Comparison of ENCODE assay signal across 6 fruit fly cellular contexts in the genomic region with DNA sequence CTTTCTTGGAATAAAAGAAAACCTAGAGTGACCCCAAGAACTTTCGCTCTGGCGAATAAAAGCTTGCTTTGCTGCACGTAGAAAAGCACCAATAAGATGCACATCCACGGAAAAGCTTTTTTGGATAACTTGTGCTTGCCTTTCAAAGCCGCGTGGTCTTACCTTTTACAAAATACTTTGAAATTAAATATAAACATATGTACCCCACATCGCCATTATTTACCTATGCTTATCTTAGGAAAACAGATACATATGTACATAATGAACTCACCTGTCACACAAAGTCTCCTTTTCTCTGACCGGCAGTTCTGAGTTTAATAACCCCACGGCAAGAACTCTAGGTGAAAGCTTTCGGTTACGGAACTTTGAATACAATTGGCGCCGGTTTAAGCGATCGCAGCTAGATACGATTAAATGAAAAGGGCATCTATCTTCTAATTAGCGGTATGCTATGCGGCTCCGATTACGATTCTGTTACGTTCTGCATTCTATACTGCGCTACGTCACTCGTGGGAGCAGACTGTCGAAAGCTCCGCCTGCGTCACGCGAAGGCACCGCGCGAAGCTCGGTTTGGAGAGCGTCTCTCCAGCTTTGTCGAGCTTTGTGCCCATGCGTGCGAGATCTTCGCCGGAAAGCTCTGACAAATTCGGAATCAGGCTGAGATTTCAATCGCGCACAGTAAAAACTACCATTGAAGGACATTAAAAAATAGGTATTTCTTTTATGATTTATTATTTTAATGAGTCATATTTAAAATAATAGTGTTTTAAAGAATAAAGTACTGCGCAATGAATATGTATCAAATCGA.
TF ChIP-seq lines count a peak whose summit lies in the region.

Gene bip1, minus strand, starts transcription at position 524 of the 808 bp plus-strand sequence.

- peak; percentile 62 for TF ChIP-seq CTCF in whole organism, embryonic (GFP tag; optimal IDR thresholded peaks at IDR 0.05; lab: Kevin White, UChicago)

TF ChIP-seq in whole organism, 6 proteins besides CTCF, POLR2A, EP300 and RAD21:
- TF ChIP-seq Dll (optimal IDR thresholded peaks at IDR 0.05; lab: Kevin White, UChicago): no peak
- peak; percentile 24 to 42 for TF ChIP-seq EcR (GFP tag; optimal IDR thresholded peaks at IDR 0.05; lab: Kevin White, UChicago)
- no peak for TF ChIP-seq pan (optimal IDR thresholded peaks at IDR 0.05; lab: Kevin White, UChicago)
- no peak for TF ChIP-seq psq (optimal IDR thresholded peaks at IDR 0.05; lab: Kevin White, UChicago)
- no peak for TF ChIP-seq usp (GFP tag; optimal IDR thresholded peaks at IDR 0.05; lab: Kevin White, UChicago)
- no peak for TF ChIP-seq CG8478 (optimal IDR thresholded peaks at IDR 0.05; lab: Kevin White, UChicago)

TF ChIP-seq in whole organism, adult, 20 proteins besides CTCF, POLR2A, EP300 and RAD21 (continues in another document):
- no peak for TF ChIP-seq CG1620 (GFP tag; optimal IDR thresholded peaks at IDR 0.05; lab: Kevin White, UChicago)
- TF ChIP-seq cic (GFP tag; optimal IDR thresholded peaks at IDR 0.05; lab: Kevin White, UChicago): peak; percentile 63
- peak; percentile 35 for TF ChIP-seq CG33017 (tag; optimal IDR thresholded peaks at IDR 0.05; lab: Kevin White, UChicago)
- peak; percentile 96 for TF ChIP-seq kay (GFP tag; lab: Kevin White, UChicago; ENCODE audit: borderline replicate concordance)
- no peak for TF ChIP-seq cnc (optimal IDR thresholded peaks at IDR 0.05; lab: Kevin White, UChicago)
- no peak for TF ChIP-seq CG7045 (GFP tag; optimal IDR thresholded peaks at IDR 0.05; lab: Kevin White, UChicago)
- TF ChIP-seq CG12768 (GFP tag; optimal IDR thresholded peaks at IDR 0.05; lab: Kevin White, UChicago): peak; percentile 21
- no peak for TF ChIP-seq tj (GFP tag; optimal IDR thresholded peaks at IDR 0.05; lab: Kevin White, UChicago)
- TF ChIP-seq toe (GFP tag; optimal IDR thresholded peaks at IDR 0.05; lab: Kevin White, UChicago): no peak
- peak; percentile 6 for TF ChIP-seq CG14711 (tag; optimal IDR thresholded peaks at IDR 0.05; lab: Kevin White, UChicago)
- TF ChIP-seq bab1 (GFP tag; optimal IDR thresholded peaks at IDR 0.05; lab: Kevin White, UChicago): no peak
- peak; percentile 38 for TF ChIP-seq Mnt (GFP tag; optimal IDR thresholded peaks at IDR 0.05; lab: Kevin White, UChicago)
- TF ChIP-seq pad (GFP tag; optimal IDR thresholded peaks at IDR 0.05; lab: Kevin White, UChicago): no peak
- peak; percentile 50 for TF ChIP-seq CG7101 (tag; optimal IDR thresholded peaks at IDR 0.05; lab: Kevin White, UChicago)
- TF ChIP-seq Hr96 (GFP tag; optimal IDR thresholded peaks at IDR 0.05; lab: Kevin White, UChicago): no peak

TF ChIP-seq in whole organism, embryonic, 481 proteins besides CTCF, POLR2A, EP300 and RAD21 (continues in another document):
- TF ChIP-seq CG2678 (tag; optimal IDR thresholded peaks at IDR 0.05; lab: Kevin White, UChicago) (peak; percentile 22), slou (GFP tag; optimal IDR thresholded peaks at IDR 0.05; lab: Kevin White, UChicago) (no peak), CG6813 (GFP tag; optimal IDR thresholded peaks at IDR 0.05; lab: Kevin White, UChicago) (no peak), slbo (GFP tag; IDR thresholded peaks at IDR 0.05; lab: Robert Waterston, UW) (no peak), usp (GFP tag; optimal IDR thresholded peaks at IDR 0.05; lab: Kevin White, UChicago) (no peak), D19A (tag; optimal IDR thresholded peaks at IDR 0.05; lab: Kevin White, UChicago) (peak; percentile 14), CG31441 (GFP tag; IDR thresholded peaks at IDR 0.05; lab: Robert Waterston, UW) (no peak; the same call in 1 of the 2 replicates), chinmo (GFP tag; IDR thresholded peaks at IDR 0.05; lab: Robert Waterston, UW; ENCODE audit: partially characterized antibody) (peak; percentile 82; the same call in 2 of the 4 replicates), gcm2 (GFP tag; optimal IDR thresholded peaks at IDR 0.05; lab: Kevin White, UChicago) (no peak), CG9215 (GFP tag; IDR thresholded peaks at IDR 0.05; lab: Robert Waterston, UW) (no peak), Hr39 (optimal IDR thresholded peaks at IDR 0.05; lab: Kevin White, UChicago) (no peak), CG12071 (GFP tag; optimal IDR thresholded peaks at IDR 0.05; lab: Kevin White, UChicago) (no peak), ham (GFP tag; IDR thresholded peaks at IDR 0.05; lab: Robert Waterston, UW) (no peak), twi (tag; optimal IDR thresholded peaks at IDR 0.05; lab: Kevin White, UChicago) (peak; percentile 34), dm (GFP tag; optimal IDR thresholded peaks at IDR 0.05; lab: Kevin White, UChicago) (no peak), CG15514 (GFP tag; optimal IDR thresholded peaks at IDR 0.05; lab: Kevin White, UChicago) (no peak)

TF ChIP-seq in whole organism, prepupa, 60 proteins besides CTCF, POLR2A, EP300 and RAD21 (continues in another document):
- peak; percentile 12 for TF ChIP-seq fkh (GFP tag; optimal IDR thresholded peaks at IDR 0.05; lab: Kevin White, UChicago)
- TF ChIP-seq Blimp-1 (GFP tag; optimal IDR thresholded peaks at IDR 0.05; lab: Kevin White, UChicago): no peak
- no peak for TF ChIP-seq Hr39 (GFP tag; optimal IDR thresholded peaks at IDR 0.05; lab: Kevin White, UChicago)
- TF ChIP-seq Eip78C (GFP tag; lab: Kevin White, UChicago): peak; percentile 68
- no peak for TF ChIP-seq CG8319 (GFP tag; optimal IDR thresholded peaks at IDR 0.05; lab: Kevin White, UChicago)
- TF ChIP-seq dsx (GFP tag; optimal IDR thresholded peaks at IDR 0.05; lab: Kevin White, UChicago; ENCODE audit: poor library complexity, severe bottlenecking): peak; percentile 21
- no peak for TF ChIP-seq CG9139 (GFP tag; optimal IDR thresholded peaks at IDR 0.05; lab: Kevin White, UChicago)
- TF ChIP-seq CG8632 (GFP tag; optimal IDR thresholded peaks at IDR 0.05; lab: Kevin White, UChicago): no peak
- peak; percentile 11 for TF ChIP-seq topi (GFP tag; optimal IDR thresholded peaks at IDR 0.05; lab: Kevin White, UChicago)
- TF ChIP-seq acj6 (GFP tag; optimal IDR thresholded peaks at IDR 0.05; lab: Kevin White, UChicago): peak; percentile 16
- peak; percentile 0 for TF ChIP-seq cyc (GFP tag; optimal IDR thresholded peaks at IDR 0.05; lab: Kevin White, UChicago)
- no peak for TF ChIP-seq salr (GFP tag; optimal IDR thresholded peaks at IDR 0.05; lab: Kevin White, UChicago)
- TF ChIP-seq CG32006 (GFP tag; optimal IDR thresholded peaks at IDR 0.05; lab: Kevin White, UChicago): no peak
- no peak for TF ChIP-seq lz (GFP tag; optimal IDR thresholded peaks at IDR 0.05; lab: Kevin White, UChicago)
- no peak for TF ChIP-seq CG1621 (tag; optimal IDR thresholded peaks at IDR 0.05; lab: Kevin White, UChicago)
- no peak for TF ChIP-seq fd59A (GFP tag; optimal IDR thresholded peaks at IDR 0.05; lab: Kevin White, UChicago)

TF ChIP-seq in whole organism, pupa, 21 proteins besides CTCF, POLR2A, EP300 and RAD21:
- TF ChIP-seq D1 (tag; optimal IDR thresholded peaks at IDR 0.05; lab: Kevin White, UChicago) (peak; percentile 76), CG32121 (GFP tag; IDR thresholded peaks at IDR 0.05; lab: Robert Waterston, UW) (peak; percentile 26; the same call in 1 of the 2 replicates), CG12605 (GFP tag; IDR thresholded peaks at IDR 0.05; lab: Robert Waterston, UW) (peak; percentile 45; the same call in 1 of the 2 replicates), CG8159 (tag; optimal IDR thresholded peaks at IDR 0.05; lab: Kevin White, UChicago) (peak; percentile 31), CG4496 (GFP tag; IDR thresholded peaks at IDR 0.05; lab: Robert Waterston, UW) (peak; percentile 58; the same call in 1 of the 3 replicates), EcR (GFP tag; optimal IDR thresholded peaks at IDR 0.05; lab: Kevin White, UChicago) (peak; percentile 92), rn (GFP tag; IDR thresholded peaks at IDR 0.05; lab: Robert Waterston, UW) (no peak), Pif1A (GFP tag; optimal IDR thresholded peaks at IDR 0.05; lab: Kevin White, UChicago) (no peak), CG17806 (tag; optimal IDR thresholded peaks at IDR 0.05; lab: Kevin White, UChicago) (peak; percentile 36)

TF ChIP-seq in whole organism, wandering third instar larva, 38 proteins besides CTCF, POLR2A, EP300 and RAD21:
- TF ChIP-seq Hnf4 (GFP tag; optimal IDR thresholded peaks at IDR 0.05; lab: Kevin White, UChicago) (peak; percentile 9), CrebA (GFP tag; optimal IDR thresholded peaks at IDR 0.05; lab: Kevin White, UChicago; ENCODE audit: borderline replicate concordance) (peak; percentile 11), OdsH (GFP tag; optimal IDR thresholded peaks at IDR 0.05; lab: Kevin White, UChicago) (peak; percentile 12), rgr (GFP tag; optimal IDR thresholded peaks at IDR 0.05; lab: Kevin White, UChicago) (no peak), dmrt93B (GFP tag; optimal IDR thresholded peaks at IDR 0.05; lab: Kevin White, UChicago) (no peak), fru (GFP tag; optimal IDR thresholded peaks at IDR 0.05; lab: Kevin White, UChicago) (peak; percentile 10), Dfd (GFP tag; optimal IDR thresholded peaks at IDR 0.05; lab: Kevin White, UChicago) (no peak), Dif (GFP tag; optimal IDR thresholded peaks at IDR 0.05; lab: Kevin White, UChicago; ENCODE audit: partially characterized antibody) (no peak), sage (GFP tag; optimal IDR thresholded peaks at IDR 0.05; lab: Kevin White, UChicago) (peak; percentile 48), brk (GFP tag; optimal IDR thresholded peaks at IDR 0.05; lab: Kevin White, UChicago) (peak; percentile 53), foxo (GFP tag; optimal IDR thresholded peaks at IDR 0.05; lab: Kevin White, UChicago) (peak in 1 of 2 experiments; percentile 16), HLH106 (tag; optimal IDR thresholded peaks at IDR 0.05; lab: Kevin White, UChicago) (peak; percentile 35)
